Fruit fly (Drosophila melanogaster) whole organism, prepupa: ENCODE results near the gene CG16815.
A peak's percentile ranks its signal among the peaks of the same experiment; 100 is the strongest.

ENCODE experiments used
- CG10669 ChIP-seq: fragments of 200-800 bp; sonication (Bioruptor generic); optimal IDR thresholded peaks from 3 replicates; lab custom pipeline; 2018; ENCODE audit warnings: missing biosample characterization, mild to moderate bottlenecking, missing genetic modification characterization, moderate library complexity
- CG11294 ChIP-seq: fragments of 200-800 bp; sonication (Bioruptor generic); IDR thresholded peaks from 2 replicates; pipeline ENCODE4 v1.3.6; 2022; ENCODE audit warnings: missing biosample characterization, missing genetic modification characterization
- CG11762 ChIP-seq: fragments of 200-800 bp; sonication (Bioruptor generic); optimal IDR thresholded peaks from 3 replicates; lab custom pipeline; 2016; ENCODE audit warnings: missing biosample characterization, missing genetic modification characterization; ENCODE audit not compliant: insufficient read depth
- CG11902 ChIP-seq: fragments of 200-800 bp; sonication (Bioruptor generic); optimal IDR thresholded peaks from 3 replicates; lab custom pipeline; 2016; ENCODE audit warnings: missing biosample characterization, missing genetic modification characterization
- CG15336 ChIP-seq: fragments of 200-800 bp; sonication (Bioruptor generic); IDR thresholded peaks from 2 replicates; pipeline ENCODE4 v1.3.6; 2022; ENCODE audit warnings: missing biosample characterization, missing genetic modification characterization
- CG1621 ChIP-seq: fragments of 200-800 bp; sonication (Bioruptor generic); optimal IDR thresholded peaks from 3 replicates; lab custom pipeline; 2018; ENCODE audit warnings: missing biosample characterization, mild to moderate bottlenecking, missing genetic modification characterization
- CG16779 ChIP-seq: fragments of 200-800 bp; sonication (Bioruptor generic); optimal IDR thresholded peaks from 3 replicates; lab custom pipeline; 2017; ENCODE audit warnings: missing biosample characterization, mild to moderate bottlenecking, missing genetic modification characterization
- CG3032 ChIP-seq: fragments of 200-800 bp; optimal IDR thresholded peaks from 2 replicates; lab custom pipeline; 2019; ENCODE audit warnings: missing biosample characterization, mild to moderate bottlenecking, missing genetic modification characterization, moderate library complexity
- CG31627 ChIP-seq: fragments of 200-800 bp; sonication (Bioruptor generic); optimal IDR thresholded peaks from 3 replicates; lab custom pipeline; 2016; ENCODE audit warnings: missing biosample characterization, missing genetic modification characterization
- CG32006 ChIP-seq: fragments of 200-800 bp; sonication (Bioruptor generic); optimal IDR thresholded peaks from 3 replicates; lab custom pipeline; 2017; ENCODE audit warnings: missing biosample characterization, mild to moderate bottlenecking, missing genetic modification characterization
- CG34406 ChIP-seq: fragments of 200-800 bp; sonication (Bioruptor generic); optimal IDR thresholded peaks from 3 replicates; lab custom pipeline; 2016; ENCODE audit warnings: missing biosample characterization, missing genetic modification characterization
- CG6163 ChIP-seq: fragments of 200-800 bp; sonication (Bioruptor generic); IDR thresholded peaks from 3 replicates; pipeline ENCODE4 v1.3.6; 2022; ENCODE audit warnings: missing biosample characterization, missing genetic modification characterization
- CG6276 ChIP-seq: fragments of 200-800 bp; sonication (Bioruptor generic); optimal IDR thresholded peaks from 2 replicates; lab custom pipeline; 2017; ENCODE audit warnings: missing biosample characterization, mild to moderate bottlenecking, missing genetic modification characterization
- CG6792 ChIP-seq: fragments of 200-800 bp; sonication (Bioruptor generic); optimal IDR thresholded peaks from 3 replicates; lab custom pipeline; 2016; ENCODE audit warnings: missing biosample characterization, missing genetic modification characterization
- CG6854 ChIP-seq: fragments of 200-800 bp; sonication (Bioruptor generic); optimal IDR thresholded peaks from 2 replicates; lab custom pipeline; 2017; ENCODE audit warnings: missing biosample characterization, mild to moderate bottlenecking, missing genetic modification characterization
- CG8119 ChIP-seq: fragments of 200-800 bp; sonication (Bioruptor generic); IDR thresholded peaks from 3 replicates; pipeline ENCODE4 v1.3.6; 2022; ENCODE audit warnings: missing biosample characterization, missing genetic modification characterization
- CG9139 ChIP-seq: fragments of 200-800 bp; sonication (Bioruptor generic); optimal IDR thresholded peaks from 3 replicates; lab custom pipeline; 2017; ENCODE audit warnings: missing biosample characterization, mild to moderate bottlenecking, missing genetic modification characterization
- Eip75B ChIP-seq: fragments of 200-800 bp; sonication (Bioruptor generic); optimal IDR thresholded peaks from 3 replicates; lab custom pipeline; 2016; ENCODE audit warnings: missing biosample characterization, missing genetic modification characterization
- Eip78C ChIP-seq: fragments of 200-800 bp; sonication (Bioruptor generic); peaks from one replicate; lab custom pipeline; 2016; ENCODE audit warnings: missing biosample characterization, missing genetic modification characterization
- Eip93F ChIP-seq: fragments of 200-800 bp; sonication (Bioruptor generic); optimal IDR thresholded peaks from 2 replicates; lab custom pipeline; 2016; ENCODE audit warnings: missing biosample characterization, mild to moderate bottlenecking, missing genetic modification characterization
- Ets21C ChIP-seq: fragments of 200-800 bp; sonication (Bioruptor generic); optimal IDR thresholded peaks from 3 replicates; lab custom pipeline; 2016; ENCODE audit warnings: missing biosample characterization, missing genetic modification characterization
- Ets96B ChIP-seq: fragments of 200-800 bp; optimal IDR thresholded peaks from 2 replicates; lab custom pipeline; 2019; ENCODE audit warnings: missing biosample characterization, mild to moderate bottlenecking, missing genetic modification characterization, moderate library complexity
- Gug ChIP-seq: fragments of 200-800 bp; sonication (Bioruptor generic); IDR thresholded peaks from 2 replicates; pipeline ENCODE4 v1.3.6; 2022; ENCODE audit warnings: missing biosample characterization, missing genetic modification characterization
- Hr4 ChIP-seq: fragments of 200-800 bp; sonication (Bioruptor generic); optimal IDR thresholded peaks from 3 replicates; lab custom pipeline; 2016; ENCODE audit warnings: missing biosample characterization, missing genetic modification characterization
- Met ChIP-seq: fragments of 200-800 bp; sonication (Bioruptor generic); optimal IDR thresholded peaks from 3 replicates; lab custom pipeline; 2016; ENCODE audit warnings: missing biosample characterization, missing genetic modification characterization
- OdsH ChIP-seq: fragments of 200-800 bp; sonication (Bioruptor generic); optimal IDR thresholded peaks from 3 replicates; lab custom pipeline; 2016; ENCODE audit warnings: missing biosample characterization, missing genetic modification characterization
- Sox102F ChIP-seq: fragments of 200-800 bp; sonication (Bioruptor generic); optimal IDR thresholded peaks from 2 replicates; lab custom pipeline; 2016; ENCODE audit warnings: missing biosample characterization, mild to moderate bottlenecking, missing genetic modification characterization
- Sox15 ChIP-seq: fragments of 200-800 bp; sonication (Bioruptor generic); optimal IDR thresholded peaks from 3 replicates; lab custom pipeline; 2016; ENCODE audit warnings: missing biosample characterization, missing genetic modification characterization
- achi ChIP-seq: fragments of 200-800 bp; sonication (Bioruptor generic); optimal IDR thresholded peaks from 3 replicates; lab custom pipeline; 2016; ENCODE audit warnings: missing biosample characterization, missing genetic modification characterization
- acj6 ChIP-seq: fragments of 200-800 bp; sonication (Bioruptor generic); optimal IDR thresholded peaks from 3 replicates; lab custom pipeline; 2016; ENCODE audit warnings: missing biosample characterization, missing genetic modification characterization
- cyc ChIP-seq: fragments of 200-800 bp; sonication (Bioruptor generic); optimal IDR thresholded peaks from 3 replicates; lab custom pipeline; 2016; ENCODE audit warnings: missing biosample characterization, missing genetic modification characterization
- eg ChIP-seq: fragments of 200-800 bp; sonication (Bioruptor generic); IDR thresholded peaks from 3 replicates; pipeline ENCODE4 v1.3.6; 2022; ENCODE audit warnings: missing biosample characterization, missing genetic modification characterization
- esn ChIP-seq: fragments of 200-800 bp; sonication (Bioruptor generic); optimal IDR thresholded peaks from 2 replicates; lab custom pipeline; 2016; ENCODE audit warnings: missing biosample characterization, mild to moderate bottlenecking, missing genetic modification characterization, moderate library complexity
- fd59A ChIP-seq: fragments of 200-800 bp; sonication (Bioruptor generic); optimal IDR thresholded peaks from 2 replicates; lab custom pipeline; 2017; ENCODE audit warnings: missing biosample characterization, mild to moderate bottlenecking, missing genetic modification characterization, missing genetic modification reagents
- fd85E ChIP-seq: fragments of 200-800 bp; sonication (Bioruptor generic); optimal IDR thresholded peaks from 3 replicates; lab custom pipeline; 2016; ENCODE audit warnings: missing biosample characterization, missing genetic modification characterization
- fkh ChIP-seq: fragments of 200-800 bp; sonication (Bioruptor generic); optimal IDR thresholded peaks from 3 replicates; lab custom pipeline; 2017; ENCODE audit warnings: missing biosample characterization, mild to moderate bottlenecking, missing genetic modification characterization, moderate library complexity
- lz ChIP-seq: fragments of 200-800 bp; sonication (Bioruptor generic); optimal IDR thresholded peaks from 3 replicates; lab custom pipeline; 2016; ENCODE audit warnings: missing biosample characterization, missing genetic modification characterization
- net ChIP-seq: fragments of 200-800 bp; sonication (Bioruptor generic); optimal IDR thresholded peaks from 3 replicates; lab custom pipeline; 2016; ENCODE audit warnings: missing biosample characterization, missing genetic modification characterization
- pdm3 ChIP-seq: fragments of 200-800 bp; sonication (Bioruptor generic); optimal IDR thresholded peaks from 3 replicates; lab custom pipeline; 2016; ENCODE audit warnings: missing biosample characterization, missing genetic modification characterization
- salr ChIP-seq, 2 experiments: fragments of 200-800 bp; sonication (Bioruptor generic); optimal IDR thresholded peaks; 3 replicates each; lab custom pipeline; 2016 to 2018; ENCODE audit warnings: missing biosample characterization in 2 of 2, missing genetic modification characterization in 2 of 2, mild to moderate bottlenecking in 1 of 2
- spab ChIP-seq: fragments of 200-800 bp; sonication (Bioruptor generic); optimal IDR thresholded peaks from 2 replicates; lab custom pipeline; 2017; ENCODE audit warnings: missing biosample characterization, mild to moderate bottlenecking, missing genetic modification characterization, missing genetic modification reagents
- ss ChIP-seq, 2 experiments: fragments of 200-800 bp; sonication (Bioruptor generic); optimal IDR thresholded peaks; 2 replicates in 1 of 2; 3 replicates in 1 of 2; lab custom pipeline; 2017 to 2018; ENCODE audit warnings: mild to moderate bottlenecking in 2 of 2, missing biosample characterization in 2 of 2, missing genetic modification characterization in 2 of 2, moderate library complexity in 1 of 2
- svp ChIP-seq: fragments of 200-800 bp; sonication (Bioruptor generic); peaks from one replicate; lab custom pipeline; 2016; ENCODE audit warnings: missing biosample characterization, missing genetic modification characterization
- vri ChIP-seq: fragments of 200-800 bp; sonication (Bioruptor generic); optimal IDR thresholded peaks from 3 replicates; lab custom pipeline; 2016; ENCODE audit warnings: missing biosample characterization, mild to moderate bottlenecking, missing genetic modification characterization

Gene CG16815

DNA sequence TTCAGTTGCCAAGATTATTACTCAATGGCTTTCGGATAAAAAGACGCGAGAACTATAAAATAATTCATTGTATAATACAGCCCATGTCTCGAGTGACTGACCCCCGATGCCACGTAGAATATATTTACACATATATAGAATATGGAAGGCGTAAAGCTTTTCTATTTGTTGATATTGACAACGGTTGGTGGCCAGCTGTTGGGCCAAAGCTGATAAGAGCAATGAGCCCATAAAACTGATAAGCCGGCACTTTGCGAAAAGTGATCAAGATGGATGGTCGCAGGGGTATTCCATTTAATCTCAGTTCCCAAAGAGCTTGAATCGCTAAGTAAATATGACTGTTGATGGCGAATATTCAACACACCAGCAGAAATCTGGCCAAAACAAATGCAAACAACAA is 39.1 kb upstream of the CG16815 start:
- peak; percentile 87 for TF ChIP-seq svp (GFP tag; lab: Kevin White, UChicago)
- TF ChIP-seq CG6163 (GFP tag; lab: Robert Waterston, UW) = 0 out of 3 replicates have a peak, but pooled peaks have one; percentile 41
- peak; percentile 27 for TF ChIP-seq esn (GFP tag; lab: Kevin White, UChicago)
- TF ChIP-seq CG31627 = no peak
- TF ChIP-seq vri (GFP tag; lab: Kevin White, UChicago) = peak; percentile 83
- no peak for TF ChIP-seq CG9139 (GFP tag; lab: Kevin White, UChicago)
- no peak for TF ChIP-seq CG11762 (GFP tag; lab: Kevin White, UChicago)
- TF ChIP-seq Eip78C (GFP tag; lab: Kevin White, UChicago) = no peak
- TF ChIP-seq Met (GFP tag; lab: Kevin White, UChicago) = no peak
- TF ChIP-seq Sox15 (GFP tag; lab: Kevin White, UChicago) = no peak
- no peak for TF ChIP-seq fd59A (GFP tag; lab: Kevin White, UChicago)
- no peak for TF ChIP-seq achi
- no peak for TF ChIP-seq Ets21C (GFP tag; lab: Kevin White, UChicago)
- TF ChIP-seq net (GFP tag; lab: Kevin White, UChicago) = no peak
- TF ChIP-seq Ets96B = no peak
- TF ChIP-seq CG15336 (GFP tag; lab: Robert Waterston, UW) = no peak
- no peak for TF ChIP-seq Gug (GFP tag; lab: Robert Waterston, UW)
- no peak for TF ChIP-seq Sox102F (GFP tag; lab: Kevin White, UChicago)
- no peak for TF ChIP-seq eg

DNA sequence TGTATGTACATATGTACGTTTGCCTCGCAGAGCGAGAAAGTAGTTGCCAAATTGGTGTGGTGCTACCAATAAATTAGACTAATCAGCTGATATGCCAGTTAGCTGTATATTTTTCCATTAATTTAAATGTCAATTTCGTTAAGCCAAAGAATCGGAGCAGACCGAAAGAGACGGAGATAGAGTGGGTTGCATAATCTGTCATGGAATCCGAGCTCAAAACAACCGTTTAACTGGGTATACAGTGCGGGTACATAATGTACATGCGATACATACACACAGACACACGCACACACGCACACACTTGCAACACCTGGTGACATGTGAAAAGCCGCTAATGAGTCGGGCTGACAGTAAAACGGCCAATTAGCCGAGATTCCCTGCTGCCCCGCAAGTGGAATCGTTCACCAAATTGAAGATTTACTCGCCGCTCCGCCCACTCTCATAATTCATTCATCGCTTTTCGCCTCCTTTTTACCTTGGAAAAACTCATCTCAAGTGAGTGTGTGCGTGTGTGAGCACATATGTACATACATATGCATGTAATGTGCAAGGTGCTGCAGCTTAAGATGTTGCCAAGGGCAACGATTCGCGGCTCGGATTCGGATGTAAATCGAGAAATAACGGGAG is 38.5 kb upstream of the CG16815 start:
- peak; percentile 43 for TF ChIP-seq Eip78C (GFP tag; lab: Kevin White, UChicago)
- TF ChIP-seq svp (GFP tag; lab: Kevin White, UChicago) = no peak
- no peak for TF ChIP-seq cyc (GFP tag; lab: Kevin White, UChicago)
- TF ChIP-seq Eip75B (GFP tag; lab: Kevin White, UChicago) = no peak
- TF ChIP-seq fkh (GFP tag; lab: Kevin White, UChicago) = no peak
- no peak for TF ChIP-seq CG11294 (GFP tag; lab: Robert Waterston, UW)
- no peak for TF ChIP-seq CG6276 (GFP tag; lab: Kevin White, UChicago)
- no peak for TF ChIP-seq CG16779

DNA sequence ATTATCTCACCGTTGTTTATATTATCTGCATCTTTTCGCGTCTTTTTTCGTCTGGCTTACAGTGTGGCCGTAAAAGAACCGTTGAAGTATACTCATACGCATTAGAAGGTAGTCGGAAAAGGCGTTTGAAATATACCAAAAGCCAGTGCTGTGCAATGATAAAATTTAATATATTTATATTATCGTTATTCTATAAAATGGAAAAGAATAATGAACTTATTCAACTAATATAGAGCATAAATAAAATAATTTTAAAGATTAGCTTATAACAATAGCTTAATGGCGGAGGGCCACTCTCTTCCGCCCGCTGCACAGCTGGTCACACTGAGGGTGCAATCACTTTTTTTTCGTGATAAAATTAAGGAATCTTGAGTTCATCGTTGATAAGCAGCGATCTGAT is 37.7 kb upstream of the CG16815 start, which contains the start of the genes CG16974 and Edem2:
TSS of gene CG16974 (minus strand) at position 86 of the 400 bp plus-strand sequence.
TSS of gene Edem2 (plus strand) at position 308 of the 400 bp plus-strand sequence.
- TF ChIP-seq Hr4 (GFP tag; lab: Kevin White, UChicago) (no peak), fd85E (GFP tag; lab: Kevin White, UChicago) (no peak), Eip75B (GFP tag; lab: Kevin White, UChicago) (no peak), net (GFP tag; lab: Kevin White, UChicago) (no peak), Eip78C (GFP tag; lab: Kevin White, UChicago) (no peak), achi (no peak), lz (no peak), CG6792 (GFP tag; lab: Kevin White, UChicago) (no peak), CG11294 (GFP tag; lab: Robert Waterston, UW) (0 out of 2 replicates have a peak, but pooled peaks have one; percentile 30), CG34406 (no peak), fkh (GFP tag; lab: Kevin White, UChicago) (no peak), fd59A (GFP tag; lab: Kevin White, UChicago) (peak; percentile 3), cyc (GFP tag; lab: Kevin White, UChicago) (peak; percentile 61), CG6276 (GFP tag; lab: Kevin White, UChicago) (no peak), CG10669 (GFP tag; lab: Kevin White, UChicago) (no peak), Ets21C (GFP tag; lab: Kevin White, UChicago) (peak; percentile 56), CG1621 (tag; lab: Kevin White, UChicago) (no peak), OdsH (GFP tag; lab: Kevin White, UChicago) (no peak), CG6163 (GFP tag; lab: Robert Waterston, UW) (peak; percentile 49; the same call in 2 of the 3 replicates), esn (GFP tag; lab: Kevin White, UChicago) (peak; percentile 77), CG31627 (no peak), acj6 (GFP tag; lab: Kevin White, UChicago) (no peak), CG8119 (GFP tag; lab: Robert Waterston, UW) (peak; percentile 37; the same call in 1 of the 3 replicates), CG32006 (no peak), Sox15 (GFP tag; lab: Kevin White, UChicago) (peak; percentile 55), spab (no peak), ss (GFP tag; optimal IDR thresholded peaks at IDR 0.05; lab: Kevin White, UChicago) (no peak), salr (GFP tag; optimal IDR thresholded peaks at IDR 0.05; lab: Kevin White, UChicago) (no peak), CG11902 (GFP tag; lab: Kevin White, UChicago) (peak; percentile 39), Gug (GFP tag; lab: Robert Waterston, UW) (0 out of 2 replicates have a peak, but pooled peaks have one; percentile 8), Eip93F (GFP tag; lab: Kevin White, UChicago) (peak; percentile 68), pdm3 (no peak), CG3032 (tag; lab: Kevin White, UChicago) (peak; percentile 56), eg (peak; percentile 60; the same call in 2 of the 3 replicates), vri (GFP tag; lab: Kevin White, UChicago) (peak; percentile 69), Met (GFP tag; lab: Kevin White, UChicago) (no peak), CG6854 (GFP tag; lab: Kevin White, UChicago) (peak; percentile 17), CG16779 (no peak)
